Worm (Caenorhabditis elegans): ENCODE results near the gene T01B6.1.

- TF ChIP-seq T22C8.4 (GFP tag; IDR thresholded peaks at IDR 0.05) (no peak), flt-1 (GFP tag; IDR thresholded peaks at IDR 0.05) (0 out of 2 replicates have a peak, but pooled peaks have one; percentile 15), ztf-29 (GFP tag; IDR thresholded peaks at IDR 0.05) (no peak), cog-1 (tag; optimal IDR thresholded peaks at IDR 0.05) (no peak), tab-1 (GFP tag; IDR thresholded peaks at IDR 0.05) (no peak), ztf-23 (GFP tag; IDR thresholded peaks at IDR 0.05) (no peak), klf-2 (GFP tag; conservative IDR thresholded peaks at IDR 0.05) (no peak)
Observed at ce11 chrX:2362872-2363271, 27.4 kb downstream of the T01B6.1 start.
